ENCODE assay signal across 2 fruit fly cellular contexts in the genomic region with DNA sequence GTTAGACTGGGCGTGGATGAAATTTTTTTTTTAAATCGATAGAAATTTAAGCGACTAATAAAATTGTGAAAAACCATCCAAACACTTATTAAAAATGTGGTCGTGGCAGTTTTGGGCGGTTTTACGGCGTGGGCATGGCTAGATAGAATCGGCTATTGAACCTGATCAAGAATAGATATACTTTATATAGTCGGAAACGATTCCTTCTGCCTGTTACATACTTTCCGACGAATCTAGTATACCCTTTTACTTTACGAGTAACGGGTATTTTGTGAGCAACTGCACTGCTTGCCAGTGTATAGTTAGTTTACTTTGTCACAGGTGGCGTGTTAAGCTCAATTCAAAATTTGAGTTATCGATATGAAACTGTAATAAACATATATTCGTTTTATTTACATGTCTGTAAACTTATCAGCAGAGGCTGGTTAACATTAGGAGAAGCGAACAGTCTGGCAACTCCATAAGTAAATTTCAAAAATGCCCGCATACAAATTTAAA.
A peak's percentile ranks its signal among the peaks of the same experiment; 100 is the strongest.
TF ChIP-seq lines count a peak whose summit lies in the region.

No protein-coding gene starts in this region.

TF ChIP-seq in whole organism, embryonic, 481 proteins besides CTCF, POLR2A, EP300 and RAD21 (continued from another document and continues in another):
- peak; percentile 48 for TF ChIP-seq trem (tag; optimal IDR thresholded peaks at IDR 0.05; lab: Kevin White, UChicago)
- TF ChIP-seq Aef1 (GFP tag; IDR thresholded peaks at IDR 0.05; lab: Robert Waterston, UW): peak; percentile 52
- no peak for TF ChIP-seq sqz (GFP tag; optimal IDR thresholded peaks at IDR 0.05; lab: Kevin White, UChicago)
- no peak for TF ChIP-seq eve (GFP tag; optimal IDR thresholded peaks at IDR 0.05; lab: Kevin White, UChicago)
- TF ChIP-seq zfh2 (GFP tag; optimal IDR thresholded peaks at IDR 0.05; lab: Kevin White, UChicago): peak; percentile 27
- no peak for TF ChIP-seq CG14965 (GFP tag; optimal IDR thresholded peaks at IDR 0.05; lab: Kevin White, UChicago; ENCODE audit: borderline replicate concordance)
- peak; percentile 48 for TF ChIP-seq HmgD (GFP tag; optimal IDR thresholded peaks at IDR 0.05; lab: Kevin White, UChicago)
- TF ChIP-seq CG14014 (GFP tag; IDR thresholded peaks at IDR 0.05; lab: Robert Waterston, UW): peak; percentile 52; the same call in 1 of the 2 replicates
- no peak for TF ChIP-seq CG17328 (GFP tag; IDR thresholded peaks at IDR 0.05; lab: Robert Waterston, UW)
- peak; percentile 44 for TF ChIP-seq en (GFP tag; optimal IDR thresholded peaks at IDR 0.05; lab: Kevin White, UChicago)
- no peak for TF ChIP-seq CG16779 (GFP tag; IDR thresholded peaks at IDR 0.05; lab: Robert Waterston, UW)
- no peak for TF ChIP-seq CG31388 (GFP tag; optimal IDR thresholded peaks at IDR 0.05; lab: Kevin White, UChicago)
- peak; percentile 46 for TF ChIP-seq az2 (GFP tag; optimal IDR thresholded peaks at IDR 0.05; lab: Kevin White, UChicago)
- peak; percentile 37 for TF ChIP-seq CG14441 (GFP tag; IDR thresholded peaks at IDR 0.05; lab: Robert Waterston, UW)
- no peak for TF ChIP-seq sd (tag; optimal IDR thresholded peaks at IDR 0.05; lab: Kevin White, UChicago)
- no peak for TF ChIP-seq inv (GFP tag; IDR thresholded peaks at IDR 0.05; lab: Robert Waterston, UW; ENCODE audit: partially characterized antibody)
- TF ChIP-seq D19A (tag; optimal IDR thresholded peaks at IDR 0.05; lab: Kevin White, UChicago): peak; percentile 9
- peak; percentile 31; the same call in 1 of the 2 replicates for TF ChIP-seq CG6272 (GFP tag; IDR thresholded peaks at IDR 0.05; lab: Robert Waterston, UW)
- no peak for TF ChIP-seq ac (GFP tag; optimal IDR thresholded peaks at IDR 0.05; lab: Kevin White, UChicago)
- no peak for TF ChIP-seq CG1792 (GFP tag; optimal IDR thresholded peaks at IDR 0.05; lab: Kevin White, UChicago)
- peak; percentile 16 for TF ChIP-seq ems (GFP tag; optimal IDR thresholded peaks at IDR 0.05; lab: Kevin White, UChicago)
- 0 out of 2 replicates have a peak, but pooled peaks have one; percentile 23 for TF ChIP-seq CG2129 (GFP tag; IDR thresholded peaks at IDR 0.05; lab: Robert Waterston, UW; ENCODE audit: partially characterized antibody)
- no peak for TF ChIP-seq CG1647 (GFP tag; optimal IDR thresholded peaks at IDR 0.05; lab: Kevin White, UChicago)
- TF ChIP-seq Hsf (GFP tag; optimal IDR thresholded peaks at IDR 0.05; lab: Kevin White, UChicago): peak; percentile 55
- no peak for TF ChIP-seq z (GFP tag; IDR thresholded peaks at IDR 0.05; lab: Robert Waterston, UW)
- no peak for TF ChIP-seq run (tag; optimal IDR thresholded peaks at IDR 0.05; lab: Kevin White, UChicago)
- no peak for TF ChIP-seq jing (GFP tag; optimal IDR thresholded peaks at IDR 0.05; lab: Kevin White, UChicago)
- no peak for TF ChIP-seq gce (GFP tag; IDR thresholded peaks at IDR 0.05; lab: Robert Waterston, UW)
- TF ChIP-seq lbe (GFP tag; optimal IDR thresholded peaks at IDR 0.05; lab: Kevin White, UChicago): no peak
- 0 out of 3 replicates have a peak, but pooled peaks have one; percentile 21 for TF ChIP-seq mld (GFP tag; IDR thresholded peaks at IDR 0.05; lab: Robert Waterston, UW; ENCODE audit: partially characterized antibody)
- no peak for TF ChIP-seq oc (tag; optimal IDR thresholded peaks at IDR 0.05; lab: Kevin White, UChicago)
- no peak for TF ChIP-seq lola (GFP tag; optimal IDR thresholded peaks at IDR 0.05; lab: Kevin White, UChicago)
- TF ChIP-seq CG10147 (GFP tag; optimal IDR thresholded peaks at IDR 0.05; lab: Kevin White, UChicago): no peak
- TF ChIP-seq chinmo (GFP tag; IDR thresholded peaks at IDR 0.05; lab: Robert Waterston, UW; ENCODE audit: partially characterized antibody): peak; percentile 79; the same call in 2 of the 4 replicates
- peak; percentile 85 for TF ChIP-seq Bgb (GFP tag; IDR thresholded peaks at IDR 0.05; lab: Robert Waterston, UW; ENCODE audit: partially characterized antibody)
- no peak for TF ChIP-seq pros (GFP tag; optimal IDR thresholded peaks at IDR 0.05; lab: Kevin White, UChicago)
- TF ChIP-seq CoRest (tag; optimal IDR thresholded peaks at IDR 0.05; lab: Kevin White, UChicago): peak; percentile 46
- TF ChIP-seq CG6813 (GFP tag; optimal IDR thresholded peaks at IDR 0.05; lab: Kevin White, UChicago): no peak
- peak; percentile 89 for TF ChIP-seq gro (GFP tag; optimal IDR thresholded peaks at IDR 0.05; lab: Kevin White, UChicago)
- TF ChIP-seq CG16813 (GFP tag; IDR thresholded peaks at IDR 0.05; lab: Robert Waterston, UW; ENCODE audit: partially characterized antibody): peak; percentile 64
- peak; percentile 18 for TF ChIP-seq CG1233 (GFP tag; optimal IDR thresholded peaks at IDR 0.05; lab: Kevin White, UChicago)
- no peak for TF ChIP-seq CG12071 (GFP tag; optimal IDR thresholded peaks at IDR 0.05; lab: Kevin White, UChicago)
- no peak for TF ChIP-seq wek (GFP tag; optimal IDR thresholded peaks at IDR 0.05; lab: Kevin White, UChicago)
- TF ChIP-seq pita (GFP tag; optimal IDR thresholded peaks at IDR 0.05; lab: Kevin White, UChicago): peak; percentile 18
- 0 out of 2 replicates have a peak, but pooled peaks have one; percentile 42 for TF ChIP-seq ato (GFP tag; IDR thresholded peaks at IDR 0.05; lab: Robert Waterston, UW; ENCODE audit: partially characterized antibody)
- no peak; the same call in 1 of the 2 replicates for TF ChIP-seq CG17612 (GFP tag; IDR thresholded peaks at IDR 0.05; lab: Robert Waterston, UW)
- 0 out of 2 replicates have a peak, but pooled peaks have one; percentile 6 for TF ChIP-seq gsb (GFP tag; IDR thresholded peaks at IDR 0.05; lab: Robert Waterston, UW)
- peak; percentile 75 for TF ChIP-seq Ets97D (GFP tag; optimal IDR thresholded peaks at IDR 0.05; lab: Kevin White, UChicago)
- TF ChIP-seq Bteb2 (GFP tag; optimal IDR thresholded peaks at IDR 0.05; lab: Kevin White, UChicago): no peak
- no peak; the same call in 2 of the 3 replicates for TF ChIP-seq B-H1 (GFP tag; IDR thresholded peaks at IDR 0.05; lab: Robert Waterston, UW)
- TF ChIP-seq hth (optimal IDR thresholded peaks at IDR 0.05; lab: Kevin White, UChicago): no peak
- no peak for TF ChIP-seq Optix (GFP tag; IDR thresholded peaks at IDR 0.05; lab: Robert Waterston, UW)
- TF ChIP-seq CG3838 (GFP tag; optimal IDR thresholded peaks at IDR 0.05; lab: Kevin White, UChicago): no peak
- TF ChIP-seq ftz-f1 (GFP tag; optimal IDR thresholded peaks at IDR 0.05; lab: Kevin White, UChicago): no peak
- peak; percentile 67; the same call in 1 of the 2 replicates for TF ChIP-seq CG42726 (GFP tag; IDR thresholded peaks at IDR 0.05; lab: Robert Waterston, UW; ENCODE audit: partially characterized antibody)
- TF ChIP-seq Oli (tag; optimal IDR thresholded peaks at IDR 0.05; lab: Kevin White, UChicago): no peak
- TF ChIP-seq dmrt11E (tag; optimal IDR thresholded peaks at IDR 0.05; lab: Kevin White, UChicago): no peak
- no peak for TF ChIP-seq zen (tag; optimal IDR thresholded peaks at IDR 0.05; lab: Kevin White, UChicago)
- TF ChIP-seq Mrtf (GFP tag; IDR thresholded peaks at IDR 0.05; lab: Robert Waterston, UW): peak; percentile 59; the same call in 1 of the 3 replicates
- TF ChIP-seq Sry-δ (GFP tag; optimal IDR thresholded peaks at IDR 0.05; lab: Kevin White, UChicago): peak; percentile 63

TF ChIP-seq in whole organism, prepupa, 60 proteins besides CTCF, POLR2A, EP300 and RAD21 (continued from another document):
- TF ChIP-seq Lpt (GFP tag; optimal IDR thresholded peaks at IDR 0.05; lab: Kevin White, UChicago) (no peak), Ets96B (tag; optimal IDR thresholded peaks at IDR 0.05; lab: Kevin White, UChicago) (peak; percentile 8), Eip75B (GFP tag; optimal IDR thresholded peaks at IDR 0.05; lab: Kevin White, UChicago) (peak; percentile 71), Sox14 (GFP tag; optimal IDR thresholded peaks at IDR 0.05; lab: Kevin White, UChicago) (peak; percentile 25), fd85E (GFP tag; optimal IDR thresholded peaks at IDR 0.05; lab: Kevin White, UChicago) (no peak), Blimp-1 (GFP tag; optimal IDR thresholded peaks at IDR 0.05; lab: Kevin White, UChicago) (no peak), CG4318 (GFP tag; optimal IDR thresholded peaks at IDR 0.05; lab: Kevin White, UChicago) (no peak), pdm3 (GFP tag; optimal IDR thresholded peaks at IDR 0.05; lab: Kevin White, UChicago) (peak; percentile 45), CG8319 (GFP tag; optimal IDR thresholded peaks at IDR 0.05; lab: Kevin White, UChicago) (no peak), CG16779 (tag; optimal IDR thresholded peaks at IDR 0.05; lab: Kevin White, UChicago) (peak; percentile 30), fd59A (GFP tag; optimal IDR thresholded peaks at IDR 0.05; lab: Kevin White, UChicago) (no peak)
